Fruit fly (Drosophila melanogaster) whole organism, embryonic: ENCODE data around the gene salr.

ENCODE experiments used
- Atf3 ChIP-seq: fragments of 200-800 bp; sonication (Bioruptor generic); optimal IDR thresholded peaks from 3 replicates; lab custom pipeline; 2016; ENCODE audit warnings: missing biosample characterization, missing genetic modification characterization
- Blimp-1 ChIP-seq: fragments of 200-800 bp; sonication (Bioruptor generic); optimal IDR thresholded peaks from 3 replicates; lab custom pipeline; 2018; ENCODE audit warnings: missing biosample characterization, missing genetic modification characterization, mild to moderate bottlenecking, moderate library complexity, missing genetic modification reagents
- Bteb2 ChIP-seq: fragments of 200-800 bp; sonication (Bioruptor generic); optimal IDR thresholded peaks from 2 replicates; lab custom pipeline; 2016; ENCODE audit warnings: missing biosample characterization, missing genetic modification characterization
- CG10267 ChIP-seq: fragments of 200-800 bp; sonication (Bioruptor generic); optimal IDR thresholded peaks from 2 replicates; lab custom pipeline; 2018; ENCODE audit warnings: missing biosample characterization, mild to moderate bottlenecking, missing genetic modification characterization, moderate library complexity
- CG10366 ChIP-seq: fragments of 200-800 bp; sonication (Bioruptor generic); IDR thresholded peaks from 2 replicates; pipeline ENCODE4 v1.3.6; 2022; ENCODE audit warnings: missing biosample characterization, missing genetic modification characterization
- CG10543 ChIP-seq: fragments of 200-800 bp; sonication (Bioruptor generic); optimal IDR thresholded peaks from 3 replicates; lab custom pipeline; 2017; ENCODE audit warnings: missing biosample characterization, mild to moderate bottlenecking, missing genetic modification characterization, moderate library complexity
- CG11456 ChIP-seq: fragments of 200-800 bp; sonication (Bioruptor generic); IDR thresholded peaks from 3 replicates; pipeline ENCODE4 v1.3.6; 2022; ENCODE audit warnings: missing biosample characterization, missing genetic modification characterization
- CG11696 ChIP-seq: fragments of 200-800 bp; sonication (Bioruptor generic); IDR thresholded peaks from 2 replicates; pipeline ENCODE4 v1.3.6; 2022; ENCODE audit warnings: missing biosample characterization, missing genetic modification characterization
- CG12769 ChIP-seq: fragments of 200-800 bp; sonication (Bioruptor generic); optimal IDR thresholded peaks from 2 replicates; lab custom pipeline; 2019; ENCODE audit warnings: missing biosample characterization, mild to moderate bottlenecking, missing genetic modification characterization, moderate library complexity
- CG13894 ChIP-seq: fragments of 200-800 bp; sonication (Bioruptor generic); optimal IDR thresholded peaks from 3 replicates; lab custom pipeline; 2018; ENCODE audit warnings: missing biosample characterization, mild to moderate bottlenecking, missing genetic modification characterization, moderate library complexity
- CG14014 ChIP-seq: fragments of 200-800 bp; sonication (Bioruptor generic); IDR thresholded peaks from 2 replicates; pipeline ENCODE4 v1.3.6; 2022; ENCODE audit warnings: missing biosample characterization, missing genetic modification characterization
- CG17186 ChIP-seq: fragments of 200-800 bp; sonication (Bioruptor generic); optimal IDR thresholded peaks from 3 replicates; lab custom pipeline; 2017; ENCODE audit warnings: missing biosample characterization, missing genetic modification reagents, missing genetic modification characterization
- CG2199 ChIP-seq: fragments of 200-800 bp; sonication (Bioruptor generic); IDR thresholded peaks from 3 replicates; pipeline ENCODE4 v1.3.6; 2022; ENCODE audit warnings: missing biosample characterization, missing genetic modification characterization
- CG31365 ChIP-seq: fragments of 200-800 bp; sonication (Bioruptor generic); optimal IDR thresholded peaks from 2 replicates; lab custom pipeline; 2018; ENCODE audit warnings: missing biosample characterization, mild to moderate bottlenecking, missing genetic modification characterization
- CG31388 ChIP-seq: fragments of 200-800 bp; sonication (Bioruptor generic); optimal IDR thresholded peaks from 2 replicates; lab custom pipeline; 2016; ENCODE audit warnings: missing biosample characterization, missing genetic modification characterization
- CG33213 ChIP-seq: fragments of 200-800 bp; sonication (Bioruptor generic); optimal IDR thresholded peaks from 3 replicates; lab custom pipeline; 2016; ENCODE audit warnings: missing biosample characterization, missing genetic modification characterization
- CG34376 ChIP-seq: fragments of 200-800 bp; sonication (Bioruptor generic); optimal IDR thresholded peaks from 2 replicates; lab custom pipeline; 2018; ENCODE audit warnings: missing biosample characterization, mild to moderate bottlenecking, missing genetic modification characterization
- CG3847 ChIP-seq: fragments of 200-800 bp; sonication (Bioruptor generic); IDR thresholded peaks from 2 replicates; pipeline ENCODE4 v1.3.6; 2022; ENCODE audit warnings: missing biosample characterization, missing genetic modification characterization
- CG42726 ChIP-seq: fragments of 200-800 bp; sonication (Bioruptor generic); IDR thresholded peaks from 2 replicates; pipeline ENCODE4 v1.3.6; 2022; ENCODE audit warnings: missing biosample characterization, missing genetic modification characterization; ENCODE audit not compliant: partially characterized antibody
- CG4730 ChIP-seq: fragments of 200-800 bp; sonication (Bioruptor generic); IDR thresholded peaks from 2 replicates; pipeline ENCODE4 v1.3.6; 2022; ENCODE audit warnings: missing biosample characterization, missing genetic modification characterization
- CG5180 ChIP-seq: fragments of 200-800 bp; sonication (Bioruptor generic); optimal IDR thresholded peaks from 3 replicates; lab custom pipeline; 2017; ENCODE audit warnings: missing biosample characterization, missing genetic modification characterization, mild to moderate bottlenecking, moderate library complexity, missing genetic modification reagents
- CG6765 ChIP-seq: fragments of 200-800 bp; sonication (Bioruptor generic); optimal IDR thresholded peaks from 3 replicates; lab custom pipeline; 2017; ENCODE audit warnings: missing biosample characterization, mild to moderate bottlenecking, missing genetic modification characterization
- CG6813 ChIP-seq: fragments of 200-800 bp; sonication (Bioruptor generic); optimal IDR thresholded peaks from 2 replicates; lab custom pipeline; 2017; ENCODE audit warnings: missing biosample characterization, missing genetic modification characterization, mild to moderate bottlenecking, moderate library complexity, missing genetic modification reagents
- CG7745 ChIP-seq: fragments of 200-800 bp; sonication (Bioruptor generic); optimal IDR thresholded peaks from 2 replicates; lab custom pipeline; 2018; ENCODE audit warnings: missing biosample characterization, mild to moderate bottlenecking, missing genetic modification characterization, moderate library complexity
- CG8281 ChIP-seq: fragments of 200-800 bp; sonication (Bioruptor generic); optimal IDR thresholded peaks from 2 replicates; lab custom pipeline; 2018; ENCODE audit warnings: missing biosample characterization, mild to moderate bottlenecking, missing genetic modification characterization, moderate library complexity
- CG9215 ChIP-seq: fragments of 200-800 bp; sonication (Bioruptor generic); IDR thresholded peaks from 2 replicates; pipeline ENCODE4 v1.3.6; 2022; ENCODE audit warnings: missing biosample characterization, missing genetic modification characterization
- CG9437 ChIP-seq: fragments of 200-800 bp; sonication (Bioruptor generic); optimal IDR thresholded peaks from 2 replicates; lab custom pipeline; 2018; ENCODE audit warnings: missing biosample characterization, mild to moderate bottlenecking, missing genetic modification characterization
- CG9727 ChIP-seq: fragments of 200-800 bp; sonication (Bioruptor generic); optimal IDR thresholded peaks from 3 replicates; lab custom pipeline; 2017; ENCODE audit warnings: missing biosample characterization, mild to moderate bottlenecking, missing genetic modification characterization
- CG9817 ChIP-seq: fragments of 200-800 bp; sonication (Bioruptor generic); optimal IDR thresholded peaks from 2 replicates; lab custom pipeline; 2018; ENCODE audit warnings: missing biosample characterization, mild to moderate bottlenecking, missing genetic modification characterization, moderate library complexity
- CTCF ChIP-seq: fragments of 200-800 bp; sonication (Bioruptor generic); optimal IDR thresholded peaks from 2 replicates; lab custom pipeline; 2017; ENCODE audit warnings: missing biosample characterization, mild to moderate bottlenecking, missing genetic modification characterization, moderate library complexity
- Ets65A ChIP-seq: fragments of 200-800 bp; sonication (Bioruptor generic); peaks from one replicate; lab custom pipeline; 2016; ENCODE audit warnings: missing biosample characterization, missing genetic modification characterization
- Hand ChIP-seq: fragments of 200-800 bp; sonication (Bioruptor generic); optimal IDR thresholded peaks from 2 replicates; lab custom pipeline; 2017; ENCODE audit warnings: mild to moderate bottlenecking, missing biosample characterization, missing genetic modification reagents, missing genetic modification characterization
- Mes4 ChIP-seq: fragments of 200-800 bp; sonication (Bioruptor generic); optimal IDR thresholded peaks from 2 replicates; lab custom pipeline; 2016; ENCODE audit warnings: missing biosample characterization, missing genetic modification characterization
- Ravus ChIP-seq: fragments of 200-800 bp; sonication (Bioruptor generic); IDR thresholded peaks from 2 replicates; pipeline ENCODE4 v1.3.6; 2022; ENCODE audit warnings: missing biosample characterization, missing genetic modification characterization
- Side ChIP-seq: fragments of 200-800 bp; sonication (Bioruptor generic); optimal IDR thresholded peaks from 2 replicates; lab custom pipeline; 2016; ENCODE audit warnings: missing biosample characterization, missing genetic modification characterization
- Spps ChIP-seq: fragments of 200-800 bp; sonication (Bioruptor generic); optimal IDR thresholded peaks from 2 replicates; lab custom pipeline; 2018; ENCODE audit warnings: missing biosample characterization, mild to moderate bottlenecking, missing genetic modification characterization
- al ChIP-seq: fragments of 200-800 bp; sonication (Bioruptor generic); IDR thresholded peaks from 2 replicates; pipeline ENCODE4 v1.3.6; 2022; ENCODE audit warnings: missing biosample characterization, missing genetic modification characterization
- aop ChIP-seq: fragments of 200-800 bp; sonication (Bioruptor generic); IDR thresholded peaks from 2 replicates; pipeline ENCODE4 v1.3.6; 2022; ENCODE audit warnings: missing biosample characterization, missing genetic modification characterization
- cas ChIP-seq: fragments of 200-800 bp; sonication (Bioruptor generic); IDR thresholded peaks from 2 replicates; pipeline ENCODE4 v1.3.6; 2022; ENCODE audit warnings: missing biosample characterization, missing genetic modification characterization
- cwo ChIP-seq: fragments of 200-800 bp; sonication (Bioruptor generic); optimal IDR thresholded peaks from 3 replicates; lab custom pipeline; 2017; ENCODE audit warnings: missing biosample characterization, missing genetic modification characterization, mild to moderate bottlenecking, moderate library complexity, missing genetic modification reagents
- dmrt11E ChIP-seq: fragments of 200-800 bp; sonication (Bioruptor generic); optimal IDR thresholded peaks from 3 replicates; lab custom pipeline; 2018; ENCODE audit warnings: missing biosample characterization, mild to moderate bottlenecking, missing genetic modification characterization, moderate library complexity
- dmrt99B ChIP-seq: fragments of 200-800 bp; sonication (Bioruptor generic); optimal IDR thresholded peaks from 2 replicates; lab custom pipeline; 2018; ENCODE audit warnings: missing biosample characterization, mild to moderate bottlenecking, missing genetic modification characterization, moderate library complexity
- grn ChIP-seq: fragments of 200-800 bp; sonication (Bioruptor generic); optimal IDR thresholded peaks from 3 replicates; lab custom pipeline; 2017; ENCODE audit warnings: missing biosample characterization, missing genetic modification characterization
- gro ChIP-seq: fragments of 200-800 bp; sonication (Bioruptor generic); optimal IDR thresholded peaks from 2 replicates; lab custom pipeline; 2016; ENCODE audit warnings: missing biosample characterization, missing genetic modification characterization
- jumu ChIP-seq: fragments of 200-800 bp; sonication (Bioruptor generic); optimal IDR thresholded peaks from 3 replicates; lab custom pipeline; 2016; ENCODE audit warnings: missing biosample characterization, missing genetic modification characterization
- phol ChIP-seq: fragments of 200-800 bp; sonication (Bioruptor generic); optimal IDR thresholded peaks from 3 replicates; lab custom pipeline; 2018; ENCODE audit warnings: missing biosample characterization, mild to moderate bottlenecking, missing genetic modification characterization, moderate library complexity
- scrt ChIP-seq: fragments of 200-800 bp; sonication (Bioruptor generic); optimal IDR thresholded peaks from 2 replicates; lab custom pipeline; 2018; ENCODE audit warnings: missing biosample characterization, mild to moderate bottlenecking, missing genetic modification characterization, moderate library complexity
- sim ChIP-seq: fragments of 200-800 bp; sonication (Bioruptor generic); IDR thresholded peaks from 2 replicates; pipeline ENCODE4 v1.3.6; 2022; ENCODE audit warnings: missing biosample characterization, missing genetic modification characterization
- trh ChIP-seq: fragments of 200-800 bp; sonication (Bioruptor generic); optimal IDR thresholded peaks from 2 replicates; lab custom pipeline; 2016; ENCODE audit warnings: missing biosample characterization, missing genetic modification characterization
- tup ChIP-seq: fragments of 200-800 bp; sonication (Bioruptor generic); optimal IDR thresholded peaks from 2 replicates; lab custom pipeline; 2016; ENCODE audit warnings: missing biosample characterization, mild to moderate bottlenecking, missing genetic modification characterization, moderate library complexity
- tx ChIP-seq: fragments of 200-800 bp; sonication (Bioruptor generic); optimal IDR thresholded peaks from 2 replicates; lab custom pipeline; 2016; ENCODE audit warnings: missing biosample characterization, missing genetic modification characterization

The salr gene

DNA sequence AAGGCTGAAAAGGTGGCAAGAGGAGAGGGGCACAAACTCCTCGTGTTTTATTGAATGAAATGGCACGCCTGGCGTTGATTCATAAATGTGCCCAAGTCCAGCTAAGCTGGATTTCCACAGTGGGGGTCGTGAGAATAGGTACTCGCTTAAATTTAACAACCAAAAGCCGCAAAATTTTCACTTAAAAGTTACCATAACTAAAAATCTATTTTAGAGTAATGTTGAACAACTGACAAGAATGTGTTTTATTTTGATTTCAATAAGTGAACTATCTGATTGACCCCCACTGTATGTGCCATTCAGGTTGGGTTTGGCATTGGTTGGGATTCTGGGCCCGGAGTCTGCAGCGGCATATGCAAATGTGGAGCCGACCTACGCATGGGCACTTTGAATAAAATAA lies 34.8 kb upstream of the salr start (continued):
- TF ChIP-seq al (no peak; the same call in 1 of the 2 replicates), Mes4 (GFP tag; lab: Kevin White, UChicago) (peak; percentile 66), CG10543 (GFP tag; lab: Kevin White, UChicago) (no peak), CG31365 (tag; lab: Kevin White, UChicago) (no peak), CG12769 (peak; percentile 65), Atf3 (GFP tag; lab: Kevin White, UChicago) (peak; percentile 4), grn (GFP tag; lab: Kevin White, UChicago) (no peak), dmrt99B (tag; lab: Kevin White, UChicago) (peak; percentile 74), Side (GFP tag; lab: Kevin White, UChicago) (peak; percentile 26), CG4730 (peak; percentile 41), CG31388 (GFP tag; lab: Kevin White, UChicago) (peak; percentile 9), CG6813 (GFP tag; lab: Kevin White, UChicago) (peak; percentile 44)

DNA sequence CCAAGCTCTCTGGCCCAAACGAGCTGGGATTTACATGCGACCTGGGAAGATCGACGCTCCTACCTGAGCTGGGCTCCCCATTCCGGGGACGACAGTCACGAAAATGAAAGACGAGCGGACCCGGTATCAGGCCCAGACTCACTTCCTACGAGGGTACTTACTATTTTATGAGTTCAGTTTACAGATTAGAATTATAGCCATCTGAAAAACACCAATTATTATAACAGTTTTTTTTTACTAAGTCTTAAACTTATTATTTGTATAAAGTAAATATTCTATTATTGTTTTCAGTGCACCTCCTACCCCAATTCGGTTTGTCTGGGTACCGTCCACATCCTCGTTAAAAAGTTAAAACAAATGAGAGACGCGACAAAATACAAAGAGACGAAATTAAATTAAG lies 32.3 kb upstream of the salr start:
- no peak for TF ChIP-seq CG6765 (GFP tag; lab: Kevin White, UChicago)
- no peak for TF ChIP-seq CG9437 (GFP tag; lab: Kevin White, UChicago)
- peak; percentile 6 for TF ChIP-seq Blimp-1
- TF ChIP-seq CG9727 (GFP tag; lab: Kevin White, UChicago), result peak; percentile 65
- TF ChIP-seq phol (tag; lab: Kevin White, UChicago), result peak; percentile 31
- TF ChIP-seq CG14014 (GFP tag; lab: Robert Waterston, UW), result no peak
- TF ChIP-seq cwo (GFP tag; lab: Kevin White, UChicago), result no peak
- peak; percentile 56 for TF ChIP-seq Ets65A (GFP tag; lab: Kevin White, UChicago)
- no peak for TF ChIP-seq dmrt11E
- no peak for TF ChIP-seq CG12769
- TF ChIP-seq CG2199, result no peak
- TF ChIP-seq Bteb2, result no peak
- TF ChIP-seq CG10267, result peak; percentile 39
- no peak for TF ChIP-seq CG34376
- TF ChIP-seq CG3847 (GFP tag; lab: Robert Waterston, UW), result no peak
- no peak for TF ChIP-seq tup (GFP tag; lab: Kevin White, UChicago)
- no peak for TF ChIP-seq CG7745 (tag; lab: Kevin White, UChicago)
- TF ChIP-seq CG11696 (GFP tag; lab: Robert Waterston, UW), result no peak
- no peak for TF ChIP-seq CG17186
- TF ChIP-seq cas (GFP tag; lab: Robert Waterston, UW), result no peak
- TF ChIP-seq Ravus (GFP tag; lab: Robert Waterston, UW), result no peak
- TF ChIP-seq scrt (GFP tag; lab: Kevin White, UChicago), result no peak
- TF ChIP-seq CG33213 (GFP tag; lab: Kevin White, UChicago), result no peak
- no peak for TF ChIP-seq CG10366 (GFP tag; lab: Robert Waterston, UW)
- no peak for TF ChIP-seq sim (GFP tag; lab: Robert Waterston, UW)
- TF ChIP-seq aop (GFP tag; lab: Robert Waterston, UW), result no peak
- no peak for TF ChIP-seq CG8281 (tag; lab: Kevin White, UChicago)
- TF ChIP-seq CG42726 (GFP tag; lab: Robert Waterston, UW), result no peak
- TF ChIP-seq CG11456 (GFP tag; lab: Robert Waterston, UW), result no peak
- no peak for TF ChIP-seq gro (GFP tag; lab: Kevin White, UChicago)
- no peak for TF ChIP-seq CG9215
- TF ChIP-seq trh (GFP tag; lab: Kevin White, UChicago), result no peak
- no peak for TF ChIP-seq CG9817
- TF ChIP-seq CG13894 (tag; lab: Kevin White, UChicago), result no peak
- no peak for TF ChIP-seq Spps (tag; lab: Kevin White, UChicago)
- TF ChIP-seq CTCF (GFP tag; lab: Kevin White, UChicago), result no peak
- no peak for TF ChIP-seq tx
- no peak for TF ChIP-seq jumu
- TF ChIP-seq CG5180, result no peak
- no peak for TF ChIP-seq Hand (GFP tag; lab: Kevin White, UChicago)
